Worm (Caenorhabditis elegans): ENCODE data around the gene R11G10.4.
A peak's percentile ranks its signal among the peaks of the same experiment; 100 is the strongest.

R11G10.4 gene

DNA sequence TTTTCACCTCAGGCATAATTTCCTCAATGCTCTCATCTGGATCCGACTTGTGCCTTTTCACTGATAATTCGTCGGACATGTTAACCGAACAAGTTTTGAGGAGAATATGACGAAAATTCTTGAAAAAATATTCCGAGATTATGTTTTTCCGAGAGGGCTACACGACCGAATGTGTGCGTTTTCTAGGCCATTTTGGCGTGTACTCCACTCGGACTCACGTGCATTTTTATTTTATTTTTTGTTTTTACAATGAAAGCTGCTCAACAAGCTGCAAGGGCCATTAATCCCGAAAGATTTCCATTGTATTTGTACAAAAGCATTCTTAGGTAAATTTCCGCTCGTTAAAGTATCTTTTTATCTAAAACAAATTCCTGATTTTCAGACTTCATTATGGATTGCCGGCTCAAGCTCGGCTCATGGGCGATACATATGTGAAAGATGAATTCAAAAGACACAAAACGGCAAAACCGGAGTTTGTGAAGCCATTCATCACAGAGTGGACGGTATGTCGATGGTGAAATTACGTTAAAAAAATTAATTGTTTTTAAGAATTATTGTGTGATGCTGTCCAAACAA lies 38.1 kb upstream of the R11G10.4 start, which contains the start of the genes F25H9.6 and F25H9.7:
TSS of gene F25H9.6 (minus strand) at position 172 of the 576 bp plus-strand sequence.
TSS of gene F25H9.7 (plus strand) at position 187 of the 576 bp plus-strand sequence.
- TF ChIP-seq unc-98 (GFP tag; IDR thresholded peaks at IDR 0.05) = peak; percentile 91
- peak; percentile 60 for TF ChIP-seq blmp-1 (tag; optimal IDR thresholded peaks at IDR 0.05)
- peak; percentile 78 to 93 (median 80) for TF ChIP-seq ceh-82 (tag; optimal IDR thresholded peaks at IDR 0.05)
- peak; percentile 94 for TF ChIP-seq mab-9 (GFP tag; IDR thresholded peaks at IDR 0.05)
- TF ChIP-seq lin-14 (GFP tag; optimal IDR thresholded peaks at IDR 0.05) = peak; percentile 87
- peak; percentile 89 for TF ChIP-seq mep-1 (tag; optimal IDR thresholded peaks at IDR 0.05)
- TF ChIP-seq efl-3 (GFP tag; optimal IDR thresholded peaks at IDR 0.05) = peak; percentile 88
- no peak for TF ChIP-seq nhr-237 (tag; optimal IDR thresholded peaks at IDR 0.05)
- peak; percentile 94 for TF ChIP-seq swsn-7 (tag; optimal IDR thresholded peaks at IDR 0.05)
- no peak for TF ChIP-seq ama-1 (optimal IDR thresholded peaks at IDR 0.05)
- TF ChIP-seq mef-2 (tag; optimal IDR thresholded peaks at IDR 0.05) = peak; percentile 52
- no peak for TF ChIP-seq tlp-1 (tag; optimal IDR thresholded peaks at IDR 0.05)
- no peak for TF ChIP-seq nhr-84 (tag; optimal IDR thresholded peaks at IDR 0.05)
- TF ChIP-seq jun-1 (tag; optimal IDR thresholded peaks at IDR 0.05) = peak; percentile 69
- TF ChIP-seq ceh-90 (tag; optimal IDR thresholded peaks at IDR 0.05) = peak; percentile 95
- TF ChIP-seq nhr-12 (tag; optimal IDR thresholded peaks at IDR 0.05) = no peak
- peak; percentile 97 for TF ChIP-seq nhr-85 (tag)
- TF ChIP-seq fkh-10 (GFP tag; optimal IDR thresholded peaks at IDR 0.05) = no peak
- peak; percentile 96 for TF ChIP-seq fkh-8 (tag; optimal IDR thresholded peaks at IDR 0.05)
- no peak for TF ChIP-seq egl-27 (tag; optimal IDR thresholded peaks at IDR 0.05)
- TF ChIP-seq C16A3.4 (tag; optimal IDR thresholded peaks at IDR 0.05) = peak; percentile 56
- peak; percentile 93 for TF ChIP-seq C04F5.9 (tag; optimal IDR thresholded peaks at IDR 0.05)
- TF ChIP-seq nhr-90 (tag; optimal IDR thresholded peaks at IDR 0.05; ENCODE audit: poor library complexity) = peak; percentile 98
- TF ChIP-seq elt-2 (tag; optimal IDR thresholded peaks at IDR 0.05) = peak; percentile 87
- TF ChIP-seq tbx-2 (tag; optimal IDR thresholded peaks at IDR 0.05) = peak; percentile 97
- TF ChIP-seq efl-1 (optimal IDR thresholded peaks at IDR 0.05) = peak; percentile 80 to 83
- TF ChIP-seq efl-1 (GFP tag; optimal IDR thresholded peaks at IDR 0.05 in 1 of 2) = peak; percentile 77 to 97
- no peak for TF ChIP-seq zag-1 (tag; optimal IDR thresholded peaks at IDR 0.05)
- TF ChIP-seq nhr-19 (GFP tag; conservative IDR thresholded peaks at IDR 0.05) = peak; percentile 93
- TF ChIP-seq lin-15B (tag; optimal IDR thresholded peaks at IDR 0.05) = peak; percentile 66
- TF ChIP-seq unc-86 (tag; optimal IDR thresholded peaks at IDR 0.05) = peak; percentile 88
- peak; percentile 100 for TF ChIP-seq pax-3 (tag; optimal IDR thresholded peaks at IDR 0.05)
- peak; percentile 97 for TF ChIP-seq sox-4 (tag; optimal IDR thresholded peaks at IDR 0.05)
- TF ChIP-seq xbp-1 (tag; optimal IDR thresholded peaks at IDR 0.05) = peak; percentile 91
- no peak for TF ChIP-seq ces-1 (GFP tag; optimal IDR thresholded peaks at IDR 0.05)
- peak; percentile 96 for TF ChIP-seq nhr-47 (tag; optimal IDR thresholded peaks at IDR 0.05)
- TF ChIP-seq lir-3 (tag; optimal IDR thresholded peaks at IDR 0.05; ENCODE audit: poor library complexity) = peak; percentile 99
- TF ChIP-seq unc-130 (tag; optimal IDR thresholded peaks at IDR 0.05) = peak; percentile 47
- TF ChIP-seq unc-62 (GFP tag; optimal IDR thresholded peaks at IDR 0.05) = no peak
- peak; percentile 97 for TF ChIP-seq dsc-1 (tag; optimal IDR thresholded peaks at IDR 0.05)
- peak; percentile 76 for TF ChIP-seq hlh-17 (GFP tag; optimal IDR thresholded peaks at IDR 0.05; ENCODE audit: borderline replicate concordance)
- TF ChIP-seq ztf-11 (tag; optimal IDR thresholded peaks at IDR 0.05) = peak in 1 of 2 experiments; percentile 99
- TF ChIP-seq fos-1 (tag; optimal IDR thresholded peaks at IDR 0.05) = peak; percentile 72
- no peak for TF ChIP-seq alr-1 (tag; optimal IDR thresholded peaks at IDR 0.05; ENCODE audit: borderline replicate concordance)
- peak; percentile 51 for TF ChIP-seq skn-1 (tag; optimal IDR thresholded peaks at IDR 0.05)
- TF ChIP-seq grh-1 (GFP tag; IDR thresholded peaks at IDR 0.05) = peak; percentile 85
- peak; percentile 94 for TF ChIP-seq ceh-63 (GFP tag; optimal IDR thresholded peaks at IDR 0.05)
- peak; percentile 74 for TF ChIP-seq ceh-88 (GFP tag; IDR thresholded peaks at IDR 0.05)
- TF ChIP-seq ets-5 (GFP tag; IDR thresholded peaks at IDR 0.05) = no peak
- peak; percentile 96 for TF ChIP-seq nhr-71 (tag; optimal IDR thresholded peaks at IDR 0.05)
- peak; percentile 62 for TF ChIP-seq F16B12.6 (tag; optimal IDR thresholded peaks at IDR 0.05)
- TF ChIP-seq mdl-1 (tag; optimal IDR thresholded peaks at IDR 0.05) = peak; percentile 37 to 96
- TF ChIP-seq zip-4 (GFP tag; optimal IDR thresholded peaks at IDR 0.05) = peak; percentile 71
